Fruit fly (Drosophila melanogaster) whole organism, pupa: ENCODE measurements around the gene CG7120.

Experiments
- CG10348 ChIP-seq: fragments of 200-800 bp; sonication (Bioruptor generic); IDR thresholded peaks from 2 replicates; pipeline ENCODE4 v1.3.6; 2022; ENCODE audit warnings: missing biosample characterization, missing genetic modification characterization
- CG12605 ChIP-seq: fragments of 200-800 bp; sonication (Bioruptor generic); IDR thresholded peaks from 2 replicates; pipeline ENCODE4 v1.3.6; 2022; ENCODE audit warnings: missing biosample characterization, missing genetic modification characterization
- CG32121 ChIP-seq: fragments of 200-800 bp; sonication (Bioruptor generic); IDR thresholded peaks from 2 replicates; pipeline ENCODE4 v1.3.6; 2022; ENCODE audit warnings: missing biosample characterization, missing genetic modification characterization
- CG4496 ChIP-seq: fragments of 200-800 bp; sonication (Bioruptor generic); IDR thresholded peaks from 3 replicates; pipeline ENCODE4 v1.3.6; 2022; ENCODE audit warnings: missing biosample characterization, missing genetic modification characterization
- CG8159 ChIP-seq: fragments of 200-800 bp; sonication (Bioruptor generic); optimal IDR thresholded peaks from 3 replicates; lab custom pipeline; 2018; ENCODE audit warnings: missing biosample characterization, mild to moderate bottlenecking, missing genetic modification characterization, moderate library complexity
- CG9948 ChIP-seq: fragments of 200-800 bp; sonication (Bioruptor generic); optimal IDR thresholded peaks from 2 replicates; lab custom pipeline; 2018; ENCODE audit warnings: missing biosample characterization, mild to moderate bottlenecking, missing genetic modification characterization, moderate library complexity
- D1 ChIP-seq: fragments of 200-800 bp; sonication (Bioruptor generic); optimal IDR thresholded peaks from 2 replicates; lab custom pipeline; 2018; ENCODE audit warnings: missing biosample characterization, mild to moderate bottlenecking, missing genetic modification characterization, moderate library complexity
- EcR ChIP-seq: fragments of 200-800 bp; sonication (Bioruptor generic); optimal IDR thresholded peaks from 3 replicates; lab custom pipeline; 2019; ENCODE audit warnings: missing biosample characterization, missing genetic modification characterization, mild to moderate bottlenecking, moderate library complexity, missing genetic modification reagents
- Pif1A ChIP-seq: fragments of 200-800 bp; sonication (Bioruptor generic); optimal IDR thresholded peaks from 3 replicates; lab custom pipeline; 2016; ENCODE audit warnings: missing biosample characterization, missing genetic modification characterization
- Snoo ChIP-seq: fragments of 200-800 bp; sonication (Bioruptor generic); optimal IDR thresholded peaks from 3 replicates; lab custom pipeline; 2017; ENCODE audit warnings: missing biosample characterization, mild to moderate bottlenecking, missing genetic modification characterization, inconsistent platforms
- fd96Ca ChIP-seq: fragments of 200-800 bp; sonication (Bioruptor generic); IDR thresholded peaks from 3 replicates; pipeline ENCODE4 v1.3.6; 2022; ENCODE audit warnings: missing biosample characterization, missing genetic modification characterization
- rn ChIP-seq: fragments of 200-800 bp; sonication (Bioruptor generic); IDR thresholded peaks from 2 replicates; pipeline ENCODE4 v1.3.6; 2022; ENCODE audit warnings: missing biosample characterization, missing genetic modification characterization

DNA sequence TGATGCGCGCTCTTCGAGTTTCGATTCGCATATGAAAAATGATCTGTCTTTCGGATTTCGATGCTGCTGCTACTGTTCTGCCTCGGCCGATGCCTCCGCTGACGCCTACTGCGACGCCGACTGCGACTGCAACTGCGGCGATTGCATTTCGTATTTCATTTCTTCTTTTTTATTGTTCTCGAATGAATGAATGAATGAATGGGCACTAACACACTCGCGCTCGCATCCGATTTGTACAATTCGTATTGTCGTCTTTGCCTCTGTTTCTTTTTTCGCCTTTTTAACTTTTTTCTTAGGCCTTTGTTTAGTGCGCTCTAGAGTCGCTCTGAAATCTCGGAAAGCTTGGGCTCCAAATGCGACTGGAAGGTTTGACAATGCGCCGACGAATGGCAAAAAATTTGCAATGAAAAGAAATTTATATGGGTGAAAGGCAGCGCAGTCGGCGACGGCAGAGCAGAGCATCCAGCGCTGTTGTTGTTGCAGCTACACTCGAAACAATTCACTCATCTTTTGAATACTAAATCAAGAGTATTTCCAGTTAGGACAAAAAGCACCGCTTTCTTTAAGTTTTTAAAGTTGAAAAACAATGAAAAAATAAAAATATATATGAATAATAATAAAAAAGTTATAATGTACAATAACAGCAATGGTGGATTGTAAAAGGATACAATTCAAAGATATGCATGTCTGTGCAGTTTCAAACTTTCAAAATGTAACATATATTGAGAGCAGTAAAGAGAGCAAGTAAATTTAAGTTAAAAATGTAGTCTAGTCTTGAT, 26.2 kb downstream of the CG7120 start, which contains the start of gene CG32354:
- no peak for TF ChIP-seq CG32121
- no peak for TF ChIP-seq CG9948 (tag; lab: Kevin White, UChicago)
- TF ChIP-seq EcR (GFP tag; lab: Kevin White, UChicago): no peak
- 0 out of 3 replicates have a peak, but pooled peaks have one; percentile 20 for TF ChIP-seq CG4496
- peak; percentile 3 for TF ChIP-seq CG8159 (tag; lab: Kevin White, UChicago)
- no peak for TF ChIP-seq CG10348 (GFP tag; lab: Robert Waterston, UW)
- peak; percentile 24; the same call in 1 of the 2 replicates for TF ChIP-seq CG12605 (GFP tag; lab: Robert Waterston, UW)
- TF ChIP-seq fd96Ca (GFP tag; lab: Robert Waterston, UW): no peak
- TF ChIP-seq Pif1A: peak; percentile 10
- TF ChIP-seq rn (GFP tag; lab: Robert Waterston, UW): no peak
- TF ChIP-seq D1: no peak
- TF ChIP-seq Snoo (tag; lab: Kevin White, UChicago): no peak
